Fruit fly (Drosophila melanogaster) whole organism, embryonic: ENCODE results near the gene mRpL51.

Source experiments
- CG12071 ChIP-seq: fragments of 200-800 bp; sonication (Bioruptor generic); optimal IDR thresholded peaks from 3 replicates; lab custom pipeline; 2018; ENCODE audit warnings: missing biosample characterization, mild to moderate bottlenecking, missing genetic modification characterization
- CG12299 ChIP-seq: fragments of 200-800 bp; sonication (Bioruptor generic); optimal IDR thresholded peaks from 2 replicates; lab custom pipeline; 2018; ENCODE audit warnings: missing biosample characterization, mild to moderate bottlenecking, missing genetic modification characterization
- CG14667 ChIP-seq: fragments of 200-800 bp; sonication (Bioruptor generic); IDR thresholded peaks from 2 replicates; pipeline ENCODE4 v1.3.6; 2022; ENCODE audit warnings: missing biosample characterization, missing genetic modification characterization
- CG15601 ChIP-seq: fragments of 200-800 bp; sonication (Bioruptor generic); optimal IDR thresholded peaks from 3 replicates; lab custom pipeline; 2019; ENCODE audit warnings: missing biosample characterization, mild to moderate bottlenecking, missing genetic modification characterization, moderate library complexity
- CG15696 ChIP-seq: fragments of 200-800 bp; sonication (Bioruptor generic); optimal IDR thresholded peaks from 2 replicates; lab custom pipeline; 2019; ENCODE audit warnings: missing biosample characterization, mild to moderate bottlenecking, missing genetic modification characterization, moderate library complexity
- CG17829 ChIP-seq: fragments of 200-800 bp; optimal IDR thresholded peaks from 2 replicates; lab custom pipeline; 2019; ENCODE audit warnings: missing biosample characterization, mild to moderate bottlenecking, missing genetic modification characterization, moderate library complexity
- CG17912 ChIP-seq: fragments of 200-800 bp; sonication (Bioruptor generic); optimal IDR thresholded peaks from 2 replicates; lab custom pipeline; 2018; ENCODE audit warnings: missing biosample characterization, mild to moderate bottlenecking, missing genetic modification characterization
- CG2120 ChIP-seq: fragments of 200-800 bp; sonication (Bioruptor generic); optimal IDR thresholded peaks from 3 replicates; lab custom pipeline; 2016; ENCODE audit warnings: missing biosample characterization, missing genetic modification characterization
- CG2875 ChIP-seq: fragments of 200-800 bp; sonication (Bioruptor generic); optimal IDR thresholded peaks from 2 replicates; lab custom pipeline; 2017; ENCODE audit warnings: missing biosample characterization, mild to moderate bottlenecking, missing genetic modification characterization, missing genetic modification reagents
- CG30020 ChIP-seq: fragments of 200-800 bp; optimal IDR thresholded peaks from 2 replicates; lab custom pipeline; 2019; ENCODE audit warnings: missing biosample characterization, mild to moderate bottlenecking, missing genetic modification characterization, moderate library complexity
- CG4328 ChIP-seq: fragments of 200-800 bp; sonication (Bioruptor generic); optimal IDR thresholded peaks from 3 replicates; lab custom pipeline; 2017; ENCODE audit warnings: missing biosample characterization, missing genetic modification reagents, missing genetic modification characterization
- CG6175 ChIP-seq: fragments of 200-800 bp; sonication (Bioruptor generic); IDR thresholded peaks from 3 replicates; pipeline ENCODE4 v1.3.6; 2022; ENCODE audit warnings: missing biosample characterization, missing genetic modification characterization
- CG6689 ChIP-seq: fragments of 200-800 bp; sonication (Bioruptor generic); IDR thresholded peaks from 2 replicates; pipeline ENCODE4 v1.3.6; 2022; ENCODE audit warnings: missing biosample characterization, missing genetic modification characterization
- CG7271 ChIP-seq: fragments of 200-800 bp; sonication (Bioruptor generic); optimal IDR thresholded peaks from 2 replicates; lab custom pipeline; 2018; ENCODE audit warnings: missing biosample characterization, mild to moderate bottlenecking, missing genetic modification characterization, moderate library complexity
- CG7357 ChIP-seq: fragments of 200-800 bp; sonication (Bioruptor generic); IDR thresholded peaks from 3 replicates; pipeline ENCODE4 v1.3.6; 2022; ENCODE audit warnings: missing biosample characterization, missing genetic modification characterization
- CTCF ChIP-seq: fragments of 200-800 bp; sonication (Bioruptor generic); optimal IDR thresholded peaks from 2 replicates; lab custom pipeline; 2017; ENCODE audit warnings: missing biosample characterization, mild to moderate bottlenecking, missing genetic modification characterization, moderate library complexity
- Chrac-16 ChIP-seq: fragments of 200-800 bp; sonication (Bioruptor generic); optimal IDR thresholded peaks from 3 replicates; lab custom pipeline; 2016; ENCODE audit warnings: missing biosample characterization, missing genetic modification characterization
- CkIIα-i1 ChIP-seq: fragments of 200-800 bp; sonication (Bioruptor generic); IDR thresholded peaks from 2 replicates; pipeline ENCODE4 v1.3.6; 2022; ENCODE audit warnings: missing biosample characterization, missing genetic modification characterization
- D ChIP-seq, 2 experiments: fragments of 200-800 bp in 1 of 2; fragments of >200 bp in 1 of 2; sonication (Bioruptor generic) in 1 of 2; optimal IDR thresholded peaks; 2 replicates in 1 of 2; 3 replicates in 1 of 2; lab custom pipeline; 2017; ENCODE audit warnings: mild to moderate bottlenecking in 1 of 2, missing biosample characterization in 1 of 2, missing genetic modification characterization in 1 of 2, missing genetic modification reagents in 1 of 2
- Dbx ChIP-seq: fragments of 200-800 bp; sonication (Bioruptor generic); IDR thresholded peaks from 3 replicates; pipeline ENCODE4 v1.3.6; 2022; ENCODE audit warnings: missing biosample characterization, missing genetic modification characterization
- Deaf1 ChIP-seq: fragments of 200-800 bp; optimal IDR thresholded peaks from 3 replicates; lab custom pipeline; 2019; ENCODE audit warnings: missing biosample characterization, mild to moderate bottlenecking, missing genetic modification characterization, moderate library complexity
- Dref ChIP-seq: fragments of 200-800 bp; sonication (Bioruptor generic); IDR thresholded peaks from 2 replicates; pipeline ENCODE4 v1.3.6; 2022; ENCODE audit warnings: missing biosample characterization, missing genetic modification characterization
- E2f1 ChIP-seq: fragments of 200-800 bp; sonication (Bioruptor generic); IDR thresholded peaks from 2 replicates; pipeline ENCODE4 v1.3.6; 2022; ENCODE audit warnings: missing biosample characterization, missing genetic modification characterization
- H2.0 ChIP-seq: fragments of 200-800 bp; sonication (Bioruptor generic); IDR thresholded peaks from 2 replicates; pipeline ENCODE4 v1.3.6; 2022; ENCODE audit warnings: missing biosample characterization, missing genetic modification characterization
- HHEX ChIP-seq: fragments of 200-800 bp; sonication (Bioruptor generic); optimal IDR thresholded peaks from 3 replicates; lab custom pipeline; 2017; ENCODE audit warnings: missing biosample characterization, mild to moderate bottlenecking, missing genetic modification characterization, missing genetic modification reagents
- Hr39 ChIP-seq: fragments of >200 bp; optimal IDR thresholded peaks from 2 replicates; lab custom pipeline; 2017
- MESR4 ChIP-seq: fragments of 200-800 bp; sonication (Bioruptor generic); optimal IDR thresholded peaks from 2 replicates; lab custom pipeline; 2018; ENCODE audit warnings: missing biosample characterization, mild to moderate bottlenecking, missing genetic modification characterization, moderate library complexity
- Mrtf ChIP-seq: fragments of 200-800 bp; sonication (Bioruptor generic); IDR thresholded peaks from 3 replicates; pipeline ENCODE4 v1.3.6; 2022; ENCODE audit warnings: missing biosample characterization, missing genetic modification characterization
- Oaz ChIP-seq: fragments of 200-800 bp; sonication (Bioruptor generic); IDR thresholded peaks from 2 replicates; pipeline ENCODE4 v1.3.6; 2022; ENCODE audit warnings: missing biosample characterization, missing genetic modification characterization
- Pdp1 ChIP-seq, 2 experiments: fragments of 200-800 bp; sonication (Bioruptor generic); optimal IDR thresholded peaks; 3 replicates each; lab custom pipeline; 2016; ENCODE audit warnings: missing biosample characterization in 2 of 2, missing genetic modification characterization in 2 of 2, mild to moderate bottlenecking in 1 of 2, moderate library complexity in 1 of 2
- Rfx ChIP-seq: fragments of 200-800 bp; sonication (Bioruptor generic); IDR thresholded peaks from 2 replicates; pipeline ENCODE4 v1.3.6; 2022; ENCODE audit warnings: missing biosample characterization, missing genetic modification characterization
- Sry-δ ChIP-seq: fragments of 200-800 bp; sonication (Bioruptor generic); optimal IDR thresholded peaks from 2 replicates; lab custom pipeline; 2016; ENCODE audit warnings: missing biosample characterization, missing genetic modification characterization
- abd-A ChIP-seq: fragments of 200-800 bp; sonication (Bioruptor generic); optimal IDR thresholded peaks from 3 replicates; lab custom pipeline; 2019; ENCODE audit warnings: missing biosample characterization, mild to moderate bottlenecking, missing genetic modification characterization, moderate library complexity
- ac ChIP-seq: fragments of 200-800 bp; sonication (Bioruptor generic); optimal IDR thresholded peaks from 3 replicates; lab custom pipeline; 2017; ENCODE audit warnings: missing biosample characterization, mild to moderate bottlenecking, missing genetic modification characterization
- amos ChIP-seq: fragments of 200-800 bp; sonication (Bioruptor generic); IDR thresholded peaks from 2 replicates; pipeline ENCODE4 v1.3.6; 2022; ENCODE audit warnings: missing biosample characterization, missing genetic modification characterization; ENCODE audit not compliant: partially characterized antibody
- ase ChIP-seq: fragments of 200-800 bp; sonication (Bioruptor generic); IDR thresholded peaks from 3 replicates; pipeline ENCODE4 v1.3.6; 2022; ENCODE audit warnings: missing biosample characterization, missing genetic modification characterization
- ato ChIP-seq: fragments of 200-800 bp; sonication (Bioruptor generic); IDR thresholded peaks from 2 replicates; pipeline ENCODE4 v1.3.6; 2022; ENCODE audit warnings: missing biosample characterization, missing genetic modification characterization; ENCODE audit not compliant: partially characterized antibody
- dan ChIP-seq: fragments of 200-800 bp; sonication (Bioruptor generic); IDR thresholded peaks from 2 replicates; pipeline ENCODE4 v1.3.6; 2022; ENCODE audit warnings: missing biosample characterization, missing genetic modification characterization
- fd3F ChIP-seq: fragments of 200-800 bp; sonication (Bioruptor generic); optimal IDR thresholded peaks from 2 replicates; lab custom pipeline; 2018; ENCODE audit warnings: missing biosample characterization, mild to moderate bottlenecking, missing genetic modification characterization, moderate library complexity
- kni ChIP-seq: fragments of 200-800 bp; sonication (Bioruptor generic); optimal IDR thresholded peaks from 3 replicates; lab custom pipeline; 2017; ENCODE audit warnings: mild to moderate bottlenecking, missing biosample characterization, missing genetic modification reagents, missing genetic modification characterization
- lab ChIP-seq: fragments of 200-800 bp; sonication (Bioruptor generic); optimal IDR thresholded peaks from 3 replicates; lab custom pipeline; 2017; ENCODE audit warnings: missing biosample characterization, missing genetic modification characterization, mild to moderate bottlenecking, moderate library complexity, missing genetic modification reagents
- lmd ChIP-seq: fragments of 200-800 bp; sonication (Bioruptor generic); IDR thresholded peaks from 2 replicates; pipeline ENCODE4 v1.3.6; 2022; ENCODE audit warnings: missing biosample characterization, missing genetic modification characterization
- luna ChIP-seq: fragments of 200-800 bp; sonication (Bioruptor generic); optimal IDR thresholded peaks from 2 replicates; lab custom pipeline; 2016; ENCODE audit warnings: missing biosample characterization, missing genetic modification characterization
- prd ChIP-seq, 3 experiments: fragments of >200 bp in 2 of 3; fragments of 200-800 bp in 1 of 3; sonication (Bioruptor generic) in 1 of 3; optimal IDR thresholded peaks in 2 of 3; IDR thresholded peaks in 1 of 3; 2 replicates in 2 of 3; 3 replicates in 1 of 3; pipeline versions ENCODE4 v1.3.6 to Lab custom; 2017 to 2022; ENCODE audit warnings: missing biosample characterization in 1 of 3, missing genetic modification characterization in 1 of 3
- pum ChIP-seq: fragments of 200-800 bp; sonication (Bioruptor generic); optimal IDR thresholded peaks from 2 replicates; lab custom pipeline; 2016; ENCODE audit warnings: missing biosample characterization, missing genetic modification characterization
- seq ChIP-seq: fragments of 200-800 bp; sonication (Bioruptor generic); IDR thresholded peaks from 2 replicates; pipeline ENCODE4 v1.3.6; 2022; ENCODE audit warnings: missing biosample characterization, missing genetic modification characterization
- slp2 ChIP-seq: fragments of 200-800 bp; sonication (Bioruptor generic); optimal IDR thresholded peaks from 2 replicates; lab custom pipeline; 2016; ENCODE audit warnings: missing biosample characterization, missing genetic modification characterization
- sna ChIP-seq: fragments of 200-800 bp; sonication (Bioruptor generic); IDR thresholded peaks from 2 replicates; pipeline ENCODE4 v1.3.6; 2022; ENCODE audit warnings: missing biosample characterization, missing genetic modification characterization; ENCODE audit not compliant: partially characterized antibody
- sr ChIP-seq: fragments of 200-800 bp; sonication (Bioruptor generic); IDR thresholded peaks from 3 replicates; pipeline ENCODE4 v1.3.6; 2022; ENCODE audit warnings: missing biosample characterization, missing genetic modification characterization
- trh ChIP-seq: fragments of 200-800 bp; sonication (Bioruptor generic); optimal IDR thresholded peaks from 2 replicates; lab custom pipeline; 2016; ENCODE audit warnings: missing biosample characterization, missing genetic modification characterization
- vfl ChIP-seq: fragments of 200-800 bp; sonication (Bioruptor generic); optimal IDR thresholded peaks from 2 replicates; lab custom pipeline; 2016; ENCODE audit warnings: missing biosample characterization, missing genetic modification characterization

mRpL51 gene

dm6 chr2L:8514748-8515147 is 2.4 kb downstream of the mRpL51 start, which contains the start of the genes CG13097 and PIG-U (continued):
- TF ChIP-seq CG17829 (tag; lab: Kevin White, UChicago), result peak; percentile 90
- peak; percentile 13 for TF ChIP-seq slp2 (GFP tag; lab: Kevin White, UChicago)
- peak; percentile 78 for TF ChIP-seq E2f1 (GFP tag; lab: Robert Waterston, UW)
- TF ChIP-seq Hr39, result no peak
- TF ChIP-seq ato (GFP tag; lab: Robert Waterston, UW), result no peak
- no peak for TF ChIP-seq CG17912 (GFP tag; lab: Kevin White, UChicago)
- TF ChIP-seq Pdp1 (GFP tag; optimal IDR thresholded peaks at IDR 0.05; lab: Kevin White, UChicago), result peak; percentile 77 to 79
- TF ChIP-seq lab (GFP tag; lab: Kevin White, UChicago), result no peak
- TF ChIP-seq seq (GFP tag; lab: Robert Waterston, UW), result no peak
- TF ChIP-seq CG7271 (tag; lab: Kevin White, UChicago), result peak; percentile 33
- no peak for TF ChIP-seq kni (GFP tag; lab: Kevin White, UChicago)
- TF ChIP-seq CG4328, result peak; percentile 78
- peak; percentile 52; the same call in 1 of the 3 replicates for TF ChIP-seq CG7357 (GFP tag; lab: Robert Waterston, UW)
- peak; percentile 87 for TF ChIP-seq Dbx (GFP tag; lab: Robert Waterston, UW)
- TF ChIP-seq CG12299 (tag; lab: Kevin White, UChicago), result peak; percentile 69
- no peak for TF ChIP-seq prd (optimal IDR thresholded peaks at IDR 0.05; lab: Kevin White, UChicago)
- TF ChIP-seq prd (GFP tag; IDR thresholded peaks at IDR 0.05; lab: Robert Waterston, UW), result peak; percentile 90
- peak; percentile 90 for TF ChIP-seq Rfx (GFP tag; lab: Robert Waterston, UW)
- peak; percentile 92 for TF ChIP-seq CG2120 (GFP tag; lab: Kevin White, UChicago)
- TF ChIP-seq pum, result peak; percentile 74
- TF ChIP-seq CG12071, result no peak
- 0 out of 3 replicates have a peak, but pooled peaks have one; percentile 41 for TF ChIP-seq CG6175 (GFP tag; lab: Robert Waterston, UW)
- peak; percentile 77 for TF ChIP-seq CG30020 (tag; lab: Kevin White, UChicago)
- peak; percentile 83 for TF ChIP-seq CG15696 (tag; lab: Kevin White, UChicago)
- no peak for TF ChIP-seq D (optimal IDR thresholded peaks at IDR 0.05; lab: Kevin White, UChicago)
- no peak for TF ChIP-seq D (GFP tag; optimal IDR thresholded peaks at IDR 0.05; lab: Kevin White, UChicago)
- no peak for TF ChIP-seq dan
- TF ChIP-seq sr, result no peak
- TF ChIP-seq fd3F (GFP tag; lab: Kevin White, UChicago), result peak; percentile 46
- TF ChIP-seq sna (GFP tag; lab: Robert Waterston, UW), result peak; percentile 98
- peak; percentile 78 for TF ChIP-seq CG6689 (GFP tag; lab: Robert Waterston, UW)
- TF ChIP-seq CG15601 (tag; lab: Kevin White, UChicago), result peak; percentile 71
- TF ChIP-seq ac (GFP tag; lab: Kevin White, UChicago), result peak; percentile 1
- no peak for TF ChIP-seq CG2875 (GFP tag; lab: Kevin White, UChicago)
- peak; percentile 70; the same call in 2 of the 3 replicates for TF ChIP-seq ase (GFP tag; lab: Robert Waterston, UW)
- peak; percentile 72 for TF ChIP-seq lmd (GFP tag; lab: Robert Waterston, UW)
- TF ChIP-seq vfl (GFP tag; lab: Kevin White, UChicago), result peak; percentile 83
- TF ChIP-seq CkIIα-i1, result no peak
- TF ChIP-seq Sry-δ (GFP tag; lab: Kevin White, UChicago), result peak; percentile 97
- TF ChIP-seq Oaz, result peak; percentile 46; the same call in 1 of the 2 replicates
- TF ChIP-seq HHEX (GFP tag; lab: Kevin White, UChicago), result peak; percentile 62
- TF ChIP-seq abd-A, result no peak
- TF ChIP-seq Dref (GFP tag; lab: Robert Waterston, UW), result peak; percentile 79
- TF ChIP-seq CTCF (GFP tag; lab: Kevin White, UChicago), result peak; percentile 13
- peak; percentile 3 for TF ChIP-seq MESR4 (GFP tag; lab: Kevin White, UChicago)
- no peak; the same call in 2 of the 3 replicates for TF ChIP-seq Mrtf (GFP tag; lab: Robert Waterston, UW)
- peak; percentile 62 for TF ChIP-seq trh (GFP tag; lab: Kevin White, UChicago)
- TF ChIP-seq amos (GFP tag; lab: Robert Waterston, UW), result peak; percentile 85
- TF ChIP-seq Chrac-16 (GFP tag; lab: Kevin White, UChicago), result peak; percentile 89
- peak; percentile 35 for TF ChIP-seq Deaf1 (tag; lab: Kevin White, UChicago)
- TF ChIP-seq luna (GFP tag; lab: Kevin White, UChicago), result no peak
- peak; percentile 64 for TF ChIP-seq CG14667 (GFP tag; lab: Robert Waterston, UW)
- peak; percentile 79 for TF ChIP-seq H2.0
